Worm (Caenorhabditis elegans) whole organism, late embryonic: ENCODE results near the gene F08D12.7.

Source experiments
- C08G9.2 ChIP-seq: sonication (generic microtip); optimal IDR thresholded peaks from 2 replicates; lab custom pipeline; 2016; ENCODE audit warnings: mild to moderate bottlenecking, missing genetic modification characterization, moderate library complexity, missing compliant biosample characterization
- F13H6.1 ChIP-seq: sonication (generic microtip); optimal IDR thresholded peaks from 2 replicates; lab custom pipeline; 2016; ENCODE audit warnings: missing genetic modification characterization, missing compliant biosample characterization
- K09A11.1 ChIP-seq: sonication (generic microtip); optimal IDR thresholded peaks from 2 replicates; lab custom pipeline; 2017; ENCODE audit warnings: antibody characterized with exemption, mild to moderate bottlenecking, missing genetic modification characterization, missing compliant biosample characterization; ENCODE audit not compliant: insufficient read depth
- T23F11.4 ChIP-seq: fragments of 200-800 bp; sonication (Bioruptor generic); optimal IDR thresholded peaks from 2 replicates; lab custom pipeline; 2018; ENCODE audit warnings: mild to moderate bottlenecking, missing genetic modification characterization, missing compliant biosample characterization
- ceh-14 ChIP-seq: sonication (generic microtip); optimal IDR thresholded peaks from 2 replicates; lab custom pipeline; 2016; ENCODE audit warnings: missing genotype, missing genetic modification characterization, missing compliant biosample characterization
- ceh-18 ChIP-seq: sonication (generic microtip); optimal IDR thresholded peaks from 2 replicates; lab custom pipeline; 2016; ENCODE audit warnings: missing genetic modification characterization, missing compliant biosample characterization
- ceh-19 ChIP-seq: fragments of 200-800 bp; sonication (Bioruptor generic); optimal IDR thresholded peaks from 2 replicates; lab custom pipeline; 2018; ENCODE audit warnings: mild to moderate bottlenecking, missing genetic modification characterization, missing compliant biosample characterization
- ceh-22 ChIP-seq: sonication (generic microtip); optimal IDR thresholded peaks from 2 replicates; lab custom pipeline; 2017; ENCODE audit warnings: missing biosample characterization, missing genetic modification characterization
- ceh-24 ChIP-seq: sonication (generic microtip); optimal IDR thresholded peaks from 2 replicates; lab custom pipeline; 2016; ENCODE audit warnings: mild to moderate bottlenecking, missing genetic modification characterization, missing compliant biosample characterization
- ceh-30 ChIP-seq: fragments of 150-350 bp; optimal IDR thresholded peaks from 2 replicates; lab custom pipeline; 2014; ENCODE audit warnings: missing biosample characterization, missing genetic modification characterization
- ceh-48 ChIP-seq: sonication (generic microtip); optimal IDR thresholded peaks from 2 replicates; lab custom pipeline; 2016; ENCODE audit warnings: missing genetic modification characterization, inconsistent platforms, missing compliant biosample characterization
- che-1 ChIP-seq: sonication (generic microtip); optimal IDR thresholded peaks from 2 replicates; lab custom pipeline; 2016; ENCODE audit warnings: mild to moderate bottlenecking, missing genetic modification characterization, missing compliant biosample characterization
- dmd-4 ChIP-seq: sonication (generic microtip); optimal IDR thresholded peaks from 2 replicates; lab custom pipeline; 2016; ENCODE audit warnings: borderline replicate concordance, missing genetic modification characterization, missing compliant biosample characterization
- dve-1 ChIP-seq: sonication (generic microtip); optimal IDR thresholded peaks from 2 replicates; lab custom pipeline; 2017; ENCODE audit warnings: antibody characterized with exemption, mild to moderate bottlenecking, missing genetic modification characterization, missing compliant biosample characterization
- elt-4 ChIP-seq: sonication (generic microtip); optimal IDR thresholded peaks from 2 replicates; lab custom pipeline; 2016; ENCODE audit warnings: missing genetic modification characterization, missing compliant biosample characterization
- ets-4 ChIP-seq: sonication (generic microtip); optimal IDR thresholded peaks from 2 replicates; lab custom pipeline; 2016; ENCODE audit warnings: missing genetic modification characterization, missing compliant biosample characterization
- eyg-1 ChIP-seq: sonication (generic microtip); optimal IDR thresholded peaks from 2 replicates; lab custom pipeline; 2016; ENCODE audit warnings: missing genotype, missing genetic modification characterization, missing compliant biosample characterization
- fkh-10 ChIP-seq: fragments of 150-350 bp; optimal IDR thresholded peaks from 2 replicates; lab custom pipeline; 2014; ENCODE audit warnings: missing biosample characterization, missing genetic modification reagents, missing genetic modification characterization
- gmeb-2 ChIP-seq: sonication (generic microtip); optimal IDR thresholded peaks from 2 replicates; lab custom pipeline; 2016; ENCODE audit warnings: missing genetic modification characterization, inconsistent platforms, missing compliant biosample characterization
- hlh-13 ChIP-seq: fragments of 200-800 bp; sonication (Bioruptor generic); optimal IDR thresholded peaks from 2 replicates; lab custom pipeline; 2018; ENCODE audit warnings: mild to moderate bottlenecking, missing genetic modification characterization, missing compliant biosample characterization
- hlh-30 ChIP-seq: sonication (generic microtip); optimal IDR thresholded peaks from 2 replicates; lab custom pipeline; 2017; ENCODE audit warnings: antibody characterized with exemption, missing genetic modification characterization, missing compliant biosample characterization; ENCODE audit not compliant: insufficient read depth
- hlh-6 ChIP-seq: sonication (generic microtip); optimal IDR thresholded peaks from 2 replicates; lab custom pipeline; 2016; ENCODE audit warnings: missing genotype, missing genetic modification characterization, missing compliant biosample characterization
- lim-6 ChIP-seq: sonication (generic microtip); optimal IDR thresholded peaks from 2 replicates; lab custom pipeline; 2016; ENCODE audit warnings: missing genetic modification characterization, missing compliant biosample characterization
- lin-11 ChIP-seq: fragments of 200-800 bp; sonication (Bioruptor generic); optimal IDR thresholded peaks from 2 replicates; lab custom pipeline; 2018; ENCODE audit warnings: mild to moderate bottlenecking, missing genetic modification characterization, missing compliant biosample characterization
- pha-4 ChIP-seq: fragments of 150-350 bp; optimal IDR thresholded peaks from 2 replicates; lab custom pipeline; 2018; ENCODE audit warnings: missing biosample characterization, missing genetic modification reagents, missing genetic modification characterization
- pqm-1 ChIP-seq: sonication (generic microtip); optimal IDR thresholded peaks from 2 replicates; lab custom pipeline; 2016; ENCODE audit warnings: missing genetic modification characterization, missing compliant biosample characterization
- sdc-2 ChIP-seq: sonication (generic microtip); optimal IDR thresholded peaks from 2 replicates; lab custom pipeline; 2016; ENCODE audit warnings: missing genotype, missing genetic modification characterization, missing compliant biosample characterization
- tbx-7 ChIP-seq: sonication (generic microtip); optimal IDR thresholded peaks from 2 replicates; lab custom pipeline; 2016; ENCODE audit warnings: missing genotype, missing genetic modification characterization, missing compliant biosample characterization
- unc-42 ChIP-seq: sonication (generic microtip); optimal IDR thresholded peaks from 2 replicates; lab custom pipeline; 2016; ENCODE audit warnings: missing genotype, missing genetic modification characterization, missing compliant biosample characterization
- unc-55 ChIP-seq: sonication (generic microtip); optimal IDR thresholded peaks from 2 replicates; lab custom pipeline; 2017; ENCODE audit warnings: missing biosample characterization, missing genetic modification reagents, missing genetic modification characterization
- ztf-16 ChIP-seq: sonication (generic microtip); optimal IDR thresholded peaks from 2 replicates; lab custom pipeline; 2017; ENCODE audit warnings: missing genetic modification characterization, missing compliant biosample characterization

The F08D12.7 gene

DNA sequence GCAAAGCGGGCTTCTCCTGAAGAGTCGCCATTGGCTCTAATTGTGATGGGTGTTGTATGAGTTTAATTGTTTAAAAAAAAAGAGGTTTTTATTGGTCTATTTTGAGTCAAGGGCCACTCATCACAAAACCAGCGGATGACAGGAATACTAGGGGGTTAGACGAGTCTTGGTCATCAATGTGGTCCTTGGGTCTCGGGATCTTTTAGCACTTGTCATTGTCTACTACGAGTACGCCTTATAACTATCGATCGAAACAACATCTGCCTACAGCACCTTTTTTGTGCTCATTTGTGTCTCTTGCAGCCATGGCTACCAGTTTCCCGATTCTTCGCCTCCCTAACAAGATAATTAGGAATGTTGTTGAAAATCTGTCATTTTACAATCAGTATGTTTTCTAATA lies 4.3 kb downstream of the F08D12.7 start, which contains the start of gene fbxb-108:
Gene fbxb-108 (plus strand): TSS at position 301 of the 400 bp plus-strand sequence.
- no peak for TF ChIP-seq pha-4 (tag; lab: Kevin White, UChicago)
- TF ChIP-seq ceh-24 (tag; lab: Kevin White, UChicago) = no peak
- TF ChIP-seq lim-6 (tag; lab: Kevin White, UChicago) = no peak
- TF ChIP-seq che-1 (tag; lab: Kevin White, UChicago) = no peak
- no peak for TF ChIP-seq dve-1 (tag; lab: Kevin White, UChicago)
- TF ChIP-seq, all 69 proteins: peak for 0

- TF ChIP-seq unc-55 (GFP tag; lab: Kevin White, UChicago) (no peak), ceh-14 (tag; lab: Kevin White, UChicago) (no peak), dmd-4 (tag; lab: Kevin White, UChicago) (no peak), C08G9.2 (tag; lab: Kevin White, UChicago) (no peak), gmeb-2 (no peak), dve-1 (tag; lab: Kevin White, UChicago) (no peak), F13H6.1 (tag; lab: Kevin White, UChicago) (no peak), lin-11 (tag; lab: Kevin White, UChicago) (no peak), ceh-22 (tag; lab: Kevin White, UChicago) (no peak), pqm-1 (tag; lab: Kevin White, UChicago) (no peak), hlh-6 (tag; lab: Kevin White, UChicago) (no peak), fkh-10 (GFP tag; lab: Kevin White, UChicago) (no peak), eyg-1 (tag; lab: Kevin White, UChicago) (no peak), hlh-13 (GFP tag; lab: Kevin White, UChicago) (no peak), tbx-7 (no peak), ztf-16 (tag; lab: Kevin White, UChicago) (no peak), sdc-2 (tag; lab: Kevin White, UChicago) (no peak), unc-42 (no peak), ceh-18 (tag; lab: Kevin White, UChicago) (no peak)
- TF ChIP-seq, all 69 proteins: peak for 0
Observed at ce11 chrII:2762108-2762507, 6.8 kb downstream of the F08D12.7 start, which contains the start of gene fbxb-106. Gene fbxb-106, plus strand, starts transcription at chrII:2762408.

- no peak for TF ChIP-seq ceh-19 (GFP tag; lab: Kevin White, UChicago)
- no peak for TF ChIP-seq ceh-30 (tag; lab: Kevin White, UChicago)
- TF ChIP-seq T23F11.4 (GFP tag; lab: Kevin White, UChicago) = no peak
- TF ChIP-seq ceh-48 (tag; lab: Kevin White, UChicago) = peak; percentile 54
- TF ChIP-seq hlh-30 (tag; lab: Kevin White, UChicago) = peak; percentile 72
- TF ChIP-seq, all 69 proteins: peak for 2
Observed at ce11 chrII:2758476-2758875, 10.4 kb downstream of the F08D12.7 start, which contains the start of gene fbxb-107. Gene fbxb-107, plus strand, starts transcription at chrII:2758772.

DNA sequence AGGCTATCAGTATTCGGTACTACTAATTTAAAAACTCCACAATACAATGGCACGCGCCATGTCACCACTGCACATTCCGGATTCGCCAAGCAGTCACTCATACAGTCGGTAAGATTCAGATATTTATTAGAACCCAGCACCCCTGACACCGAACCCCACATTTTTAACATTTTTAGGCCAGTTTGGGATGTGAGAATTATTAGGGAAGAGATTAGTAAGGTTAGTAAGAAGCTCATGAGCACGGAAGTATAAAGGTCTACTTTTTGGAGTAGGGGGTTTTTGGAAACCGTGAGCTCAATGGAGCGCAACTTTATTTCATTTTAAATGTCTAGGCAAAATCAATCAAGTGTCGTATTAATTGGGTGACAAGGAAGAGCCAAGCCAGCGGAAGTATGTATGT lies 11.0 kb downstream of the F08D12.7 start, which contains the start of gene F29A7.8:
Gene F29A7.8 (minus strand): TSS at position 101 of the 400 bp plus-strand sequence.
- no peak for TF ChIP-seq pha-4 (tag; lab: Kevin White, UChicago)
- no peak for TF ChIP-seq eyg-1 (tag; lab: Kevin White, UChicago)

- TF ChIP-seq ets-4 = no peak
- TF ChIP-seq, all 69 proteins: peak for 0
Observed at ce11 chrII:2756351-2756750, 12.6 kb downstream of the F08D12.7 start.

- peak; percentile 29 for TF ChIP-seq elt-4 (tag; lab: Kevin White, UChicago)
- no peak for TF ChIP-seq K09A11.1 (tag; lab: Kevin White, UChicago)
Observed at ce11 chrII:2754595-2754994, 14.3 kb downstream of the F08D12.7 start.
